Fruit fly (Drosophila melanogaster) Kc167 (cell line): ENCODE results near the gene Vps29.

Source experiments
- Sin3A ChIP-seq: fragments of >200 bp; optimal IDR thresholded peaks from 2 replicates; lab custom pipeline; 2018; ENCODE audit warnings: missing external identifiers
- insv ChIP-seq: fragments of >200 bp; optimal IDR thresholded peaks from 3 replicates; lab custom pipeline; 2018; ENCODE audit warnings: missing external identifiers
- psq ChIP-seq: fragments of >200 bp; optimal IDR thresholded peaks from 2 replicates; lab custom pipeline; 2017; ENCODE audit warnings: missing external identifiers

- TF ChIP-seq Sin3A (lab: Kevin White, UChicago) = no peak
- TF ChIP-seq insv = no peak
- no peak for TF ChIP-seq psq (lab: Kevin White, UChicago)
These were observed 2.1 kb downstream of the Vps29 start for dm6 chr2L:1152693-1153092.
